Fruit fly (Drosophila melanogaster) whole organism, wandering third instar larva: Measurements from ENCODE around the gene opm.

Experiments used
- Abd-B ChIP-seq: fragments of >200 bp; optimal IDR thresholded peaks from 2 replicates; lab custom pipeline; 2017; ENCODE audit warnings: missing biosample characterization, missing genetic modification characterization
- CG9705 ChIP-seq: fragments of 200-800 bp; sonication (Bioruptor generic); optimal IDR thresholded peaks from 2 replicates; lab custom pipeline; 2018; ENCODE audit warnings: missing biosample characterization, mild to moderate bottlenecking, missing genetic modification characterization
- Hnf4 ChIP-seq: fragments of 200-800 bp; sonication (Bioruptor generic); optimal IDR thresholded peaks from 2 replicates; lab custom pipeline; 2016; ENCODE audit warnings: missing biosample characterization, mild to moderate bottlenecking, missing genetic modification characterization
- N ChIP-seq: fragments of >200 bp; optimal IDR thresholded peaks from 2 replicates; lab custom pipeline; 2018; ENCODE audit warnings: missing biosample characterization, missing external identifiers, missing genetic modification characterization
- Vsx2 ChIP-seq: fragments of 200-300, 225-300 bp; sonication (Bioruptor generic); optimal IDR thresholded peaks from 2 replicates; lab custom pipeline; 2018; ENCODE audit warnings: missing biosample characterization, missing genetic modification characterization; ENCODE audit not compliant: partially characterized antibody
- dsf ChIP-seq: sonication (Bioruptor generic); optimal IDR thresholded peaks from 2 replicates; lab custom pipeline; 2016; ENCODE audit warnings: missing biosample characterization, missing genetic modification characterization, borderline replicate concordance
- psq ChIP-seq: fragments of 200-800 bp; sonication (Bioruptor generic); optimal IDR thresholded peaks from 3 replicates; lab custom pipeline; 2017; ENCODE audit warnings: missing biosample characterization, mild to moderate bottlenecking, missing genetic modification characterization, moderate library complexity
- usp ChIP-seq: fragments of >200 bp; optimal IDR thresholded peaks from 2 replicates; lab custom pipeline; 2017; ENCODE audit warnings: missing biosample characterization, missing genetic modification characterization

DNA sequence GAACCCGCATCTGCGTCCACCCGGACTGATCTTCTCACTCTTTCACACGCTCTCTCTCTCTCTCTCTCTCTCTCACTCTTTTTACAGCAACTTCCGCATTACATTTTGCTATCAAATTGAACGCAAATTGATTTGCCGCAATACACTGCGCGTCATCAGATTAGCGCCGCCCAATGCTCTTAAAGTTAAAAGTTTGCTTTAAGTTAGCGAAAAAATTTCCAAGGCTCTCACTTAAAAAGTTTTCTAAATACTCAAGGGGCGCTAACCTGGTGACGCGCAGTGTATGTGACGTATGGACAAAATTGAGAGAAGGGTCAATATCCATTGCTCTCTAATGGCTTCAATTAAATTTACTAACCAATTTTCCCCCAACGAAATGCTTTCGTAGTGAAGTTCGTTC lies 44.0 kb downstream of the opm start:
- TF ChIP-seq psq (peak; percentile 47), dsf (GFP tag; lab: Kevin White, UChicago) (no peak), Hnf4 (GFP tag; lab: Kevin White, UChicago) (peak; percentile 26), CG9705 (no peak), N (no peak), usp (no peak), Vsx2 (GFP tag; lab: Kevin White, UChicago) (no peak), Abd-B (GFP tag; lab: Kevin White, UChicago) (no peak)
